Worm (Caenorhabditis elegans): ENCODE results near the gene srg-66.

ce11 chrV:5523260-5523659 lies 41.0 kb upstream of the srg-66 start:
- TF ChIP-seq mab-5 (tag; optimal IDR thresholded peaks at IDR 0.05) (no peak), elt-3 (tag; optimal IDR thresholded peaks at IDR 0.05) (no peak), fos-1 (tag; optimal IDR thresholded peaks at IDR 0.05) (no peak), nhr-25 (tag; optimal IDR thresholded peaks at IDR 0.05) (peak; percentile 43), lin-39 (tag; optimal IDR thresholded peaks at IDR 0.05) (no peak), lin-13 (GFP tag; optimal IDR thresholded peaks at IDR 0.05) (no peak), snpc-4 (tag; optimal IDR thresholded peaks at IDR 0.05) (no peak), mdl-1 (tag; optimal IDR thresholded peaks at IDR 0.05) (no peak), ztf-11 (tag; optimal IDR thresholded peaks at IDR 0.05) (no peak), gmeb-1 (tag; optimal IDR thresholded peaks at IDR 0.05) (no peak), nhr-77 (tag; optimal IDR thresholded peaks at IDR 0.05) (no peak)
